Fruit fly (Drosophila melanogaster) Kc167 (cell line): ENCODE measurements around the gene kay.

Source experiments
- insv ChIP-seq: fragments of >200 bp; optimal IDR thresholded peaks from 3 replicates; lab custom pipeline; 2018; ENCODE audit warnings: missing external identifiers
- psq ChIP-seq: fragments of >200 bp; optimal IDR thresholded peaks from 2 replicates; lab custom pipeline; 2017; ENCODE audit warnings: missing external identifiers

DNA sequence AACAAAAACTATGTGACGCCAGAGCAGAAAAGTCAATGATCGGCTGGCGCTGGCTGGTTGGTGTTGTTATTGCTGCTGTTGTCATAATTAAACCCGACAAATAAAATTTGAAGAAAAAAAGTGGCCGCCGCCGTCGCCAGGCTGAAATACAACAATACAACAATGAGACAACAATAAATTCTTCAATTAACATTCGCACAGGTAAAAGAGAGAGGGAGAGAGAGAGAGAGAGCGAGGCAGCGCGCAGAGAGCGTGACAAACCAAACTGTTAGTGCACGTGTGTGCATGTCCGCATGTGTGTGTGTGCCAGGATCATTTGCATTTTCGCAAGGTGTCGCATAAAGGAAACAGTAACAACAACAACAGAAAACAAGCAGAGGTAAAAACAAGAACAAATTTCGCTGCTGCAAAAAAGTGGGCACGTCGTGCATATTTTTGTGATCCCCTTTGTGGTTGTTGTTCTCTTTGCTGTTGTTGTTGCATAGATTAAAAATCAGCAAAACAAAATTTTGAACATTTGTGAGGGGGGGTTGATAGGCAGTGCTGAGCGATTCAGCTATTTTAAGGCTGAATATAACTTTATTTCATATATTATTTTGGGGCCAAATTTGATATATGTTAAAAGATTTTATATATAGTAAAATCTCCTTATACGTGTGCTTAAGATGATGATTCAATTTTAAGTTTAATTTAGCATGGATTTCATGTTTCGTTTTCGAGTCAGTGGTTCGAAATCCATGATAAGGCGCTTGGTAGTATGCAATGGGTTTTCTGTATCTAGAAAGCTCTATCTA, 1.3 kb upstream of the kay start:
- TF ChIP-seq psq (lab: Kevin White, UChicago) = no peak
- no peak for TF ChIP-seq insv (lab: Kevin White, UChicago)
